Worm (Caenorhabditis elegans): Measurements from ENCODE around the gene idpp-13.

DNA sequence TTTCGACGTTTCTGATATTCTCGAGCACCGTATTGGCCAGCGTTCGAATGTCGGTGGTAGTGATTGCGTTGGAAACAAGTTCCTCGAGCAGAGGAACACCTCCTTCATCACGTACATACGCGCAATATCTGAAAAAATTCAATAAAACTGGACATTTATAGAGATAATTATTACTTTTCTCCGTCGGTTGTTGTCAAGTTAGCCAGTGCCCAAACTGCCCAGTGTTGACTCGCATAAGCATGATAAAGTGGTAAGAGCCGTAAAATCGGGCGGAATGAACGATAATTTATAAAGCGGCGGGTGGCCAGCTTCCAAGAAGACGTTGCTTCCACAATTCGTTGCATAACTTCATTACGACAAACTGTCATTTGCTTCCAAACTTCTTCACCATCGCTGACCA lies 33.2 kb downstream of the idpp-13 start:
- TF ChIP-seq scrt-1 (GFP tag; IDR thresholded peaks at IDR 0.05) (no peak), tra-4 (tag; optimal IDR thresholded peaks at IDR 0.05) (no peak), hnd-1 (tag; optimal IDR thresholded peaks at IDR 0.05) (no peak), hmbx-1 (tag; optimal IDR thresholded peaks at IDR 0.05) (no peak), F13C5.2 (tag; optimal IDR thresholded peaks at IDR 0.05) (no peak), sea-1 (GFP tag; conservative IDR thresholded peaks at IDR 0.05) (no peak), B0310.2 (tag; optimal IDR thresholded peaks at IDR 0.05) (no peak), hmg-4 (GFP tag; optimal IDR thresholded peaks at IDR 0.05) (no peak), ama-1 (optimal IDR thresholded peaks at IDR 0.05) (no peak), ets-7 (tag; optimal IDR thresholded peaks at IDR 0.05) (no peak), tbx-11 (GFP tag; IDR thresholded peaks at IDR 0.05) (no peak)
